Fruit fly (Drosophila melanogaster) whole organism, embryonic: ENCODE data around the gene CG15408.

Experiments used
- Awh ChIP-seq: fragments of 200-800 bp; sonication (Bioruptor generic); IDR thresholded peaks from 2 replicates; pipeline ENCODE4, ENCODE4 v1.3.6; 2022; ENCODE audit warnings: missing biosample characterization, missing genetic modification characterization
- Bdp1 ChIP-seq: fragments of 200-800 bp; sonication (Bioruptor generic); optimal IDR thresholded peaks from 3 replicates; lab custom pipeline; 2016; ENCODE audit warnings: missing biosample characterization, missing genetic modification characterization
- CG10543 ChIP-seq: fragments of 200-800 bp; sonication (Bioruptor generic); optimal IDR thresholded peaks from 3 replicates; lab custom pipeline; 2017; ENCODE audit warnings: missing biosample characterization, mild to moderate bottlenecking, missing genetic modification characterization, moderate library complexity
- CG11696 ChIP-seq: fragments of 200-800 bp; sonication (Bioruptor generic); IDR thresholded peaks from 2 replicates; pipeline ENCODE4 v1.3.6; 2022; ENCODE audit warnings: missing biosample characterization, missing genetic modification characterization
- CG11723 ChIP-seq: fragments of 200-800 bp; sonication (Bioruptor generic); optimal IDR thresholded peaks from 2 replicates; lab custom pipeline; 2017; ENCODE audit warnings: missing biosample characterization, mild to moderate bottlenecking, missing genetic modification characterization
- CG12104 ChIP-seq: fragments of 200-800 bp; sonication (Bioruptor generic); optimal IDR thresholded peaks from 3 replicates; lab custom pipeline; 2016; ENCODE audit warnings: missing biosample characterization, missing genetic modification characterization
- CG13775 ChIP-seq: fragments of 200-800 bp; sonication (Bioruptor generic); optimal IDR thresholded peaks from 3 replicates; lab custom pipeline; 2017; ENCODE audit warnings: missing biosample characterization, mild to moderate bottlenecking, missing genetic modification characterization
- CG15601 ChIP-seq: fragments of 200-800 bp; sonication (Bioruptor generic); optimal IDR thresholded peaks from 3 replicates; lab custom pipeline; 2019; ENCODE audit warnings: missing biosample characterization, mild to moderate bottlenecking, missing genetic modification characterization, moderate library complexity
- CG2678 ChIP-seq: fragments of 200-800 bp; sonication (Bioruptor generic); optimal IDR thresholded peaks from 3 replicates; lab custom pipeline; 2019; ENCODE audit warnings: missing biosample characterization, mild to moderate bottlenecking, missing genetic modification characterization, moderate library complexity
- CG3065 ChIP-seq: fragments of 200-800 bp; sonication (Bioruptor generic); optimal IDR thresholded peaks from 2 replicates; lab custom pipeline; 2016; ENCODE audit warnings: missing biosample characterization, missing genetic modification characterization
- CG32767 ChIP-seq: fragments of 200-800 bp; sonication (Bioruptor generic); IDR thresholded peaks from 2 replicates; pipeline ENCODE4 v1.3.6; 2022; ENCODE audit warnings: missing biosample characterization, missing genetic modification characterization
- CG34376 ChIP-seq: fragments of 200-800 bp; sonication (Bioruptor generic); optimal IDR thresholded peaks from 2 replicates; lab custom pipeline; 2018; ENCODE audit warnings: missing biosample characterization, mild to moderate bottlenecking, missing genetic modification characterization
- CG5180 ChIP-seq: fragments of 200-800 bp; sonication (Bioruptor generic); optimal IDR thresholded peaks from 3 replicates; lab custom pipeline; 2017; ENCODE audit warnings: missing biosample characterization, missing genetic modification characterization, mild to moderate bottlenecking, moderate library complexity, missing genetic modification reagents
- CG5953 ChIP-seq: fragments of 200-800 bp; sonication (Bioruptor generic); IDR thresholded peaks from 2 replicates; pipeline ENCODE4 v1.3.6; 2022; ENCODE audit warnings: missing biosample characterization, missing genetic modification characterization
- CG9215 ChIP-seq: fragments of 200-800 bp; sonication (Bioruptor generic); IDR thresholded peaks from 2 replicates; pipeline ENCODE4 v1.3.6; 2022; ENCODE audit warnings: missing biosample characterization, missing genetic modification characterization
- CG9727 ChIP-seq: fragments of 200-800 bp; sonication (Bioruptor generic); optimal IDR thresholded peaks from 3 replicates; lab custom pipeline; 2017; ENCODE audit warnings: missing biosample characterization, mild to moderate bottlenecking, missing genetic modification characterization
- CkIIα-i1 ChIP-seq: fragments of 200-800 bp; sonication (Bioruptor generic); IDR thresholded peaks from 2 replicates; pipeline ENCODE4 v1.3.6; 2022; ENCODE audit warnings: missing biosample characterization, missing genetic modification characterization
- Dfd ChIP-seq, 2 experiments: fragments of >200 bp; optimal IDR thresholded peaks; 2 replicates each; lab custom pipeline; 2017; ENCODE audit warnings: missing biosample characterization in 2 of 2, missing genetic modification characterization in 2 of 2
- GATAe ChIP-seq: fragments of 200-800 bp; sonication (Bioruptor generic); conservative IDR thresholded peaks from 2 replicates; pipeline ENCODE4 v1.3.6; 2022; ENCODE audit warnings: missing biosample characterization, missing genetic modification characterization
- Hey ChIP-seq: fragments of 200-800 bp; sonication (Bioruptor generic); optimal IDR thresholded peaks from 3 replicates; lab custom pipeline; 2018; ENCODE audit warnings: missing biosample characterization, mild to moderate bottlenecking, missing genetic modification characterization
- HmgZ ChIP-seq: fragments of 200-800 bp; sonication (Bioruptor generic); optimal IDR thresholded peaks from 2 replicates; lab custom pipeline; 2018; ENCODE audit warnings: missing biosample characterization, mild to moderate bottlenecking, missing genetic modification characterization
- Hr78 ChIP-seq, 2 experiments: fragments of 200-800 bp in 1 of 2; fragments of >200 bp in 1 of 2; sonication (Bioruptor generic) in 1 of 2; optimal IDR thresholded peaks; 2 replicates each; lab custom pipeline; 2017 to 2019; ENCODE audit warnings: missing biosample characterization in 2 of 2, missing genetic modification characterization in 2 of 2, mild to moderate bottlenecking in 1 of 2, moderate library complexity in 1 of 2
- Hsf ChIP-seq: fragments of 200-800 bp; sonication (Bioruptor generic); optimal IDR thresholded peaks from 3 replicates; lab custom pipeline; 2016; ENCODE audit warnings: missing biosample characterization, missing genetic modification characterization
- Med ChIP-seq: fragments of 200-800 bp; sonication (Bioruptor generic); peaks from one replicate; lab custom pipeline; 2016; ENCODE audit warnings: missing biosample characterization, missing genetic modification characterization, mild to moderate bottlenecking, inconsistent platforms, moderate library complexity
- Sox100B ChIP-seq: fragments of 200-800 bp; sonication (Bioruptor generic); optimal IDR thresholded peaks from 3 replicates; lab custom pipeline; 2018; ENCODE audit warnings: missing biosample characterization, mild to moderate bottlenecking, missing genetic modification characterization
- Vsx1 ChIP-seq: fragments of 200-800 bp; sonication (Bioruptor generic); optimal IDR thresholded peaks from 2 replicates; lab custom pipeline; 2017; ENCODE audit warnings: missing biosample characterization, mild to moderate bottlenecking, missing genetic modification characterization, missing genetic modification reagents
- bbx ChIP-seq: fragments of 200-800 bp; sonication (Bioruptor generic); IDR thresholded peaks from 2 replicates; pipeline ENCODE4 v1.3.6; 2022; ENCODE audit warnings: missing biosample characterization, missing genetic modification characterization; ENCODE audit not compliant: partially characterized antibody
- cwo ChIP-seq: fragments of 200-800 bp; sonication (Bioruptor generic); optimal IDR thresholded peaks from 3 replicates; lab custom pipeline; 2017; ENCODE audit warnings: missing biosample characterization, missing genetic modification characterization, mild to moderate bottlenecking, moderate library complexity, missing genetic modification reagents
- exex ChIP-seq: fragments of 200-800 bp; sonication (Bioruptor generic); optimal IDR thresholded peaks from 4 replicates; lab custom pipeline; 2018; ENCODE audit warnings: missing biosample characterization, mild to moderate bottlenecking, missing genetic modification characterization, moderate library complexity
- fd64A ChIP-seq: fragments of 200-800 bp; sonication (Bioruptor generic); optimal IDR thresholded peaks from 3 replicates; lab custom pipeline; 2018; ENCODE audit warnings: missing biosample characterization, mild to moderate bottlenecking, missing genetic modification characterization
- grn ChIP-seq: fragments of 200-800 bp; sonication (Bioruptor generic); optimal IDR thresholded peaks from 3 replicates; lab custom pipeline; 2017; ENCODE audit warnings: missing biosample characterization, missing genetic modification characterization
- hb ChIP-seq: fragments of 200-800 bp; sonication (Bioruptor generic); IDR thresholded peaks from 3 replicates; pipeline ENCODE4 v1.3.6; 2022; ENCODE audit warnings: missing biosample characterization, missing genetic modification characterization; ENCODE audit not compliant: partially characterized antibody
- lbe ChIP-seq: fragments of 200-800 bp; sonication (Bioruptor generic); optimal IDR thresholded peaks from 2 replicates; lab custom pipeline; 2016; ENCODE audit warnings: missing biosample characterization, mild to moderate bottlenecking, missing genetic modification characterization
- mirr ChIP-seq: fragments of 200-800 bp; sonication (Bioruptor generic); optimal IDR thresholded peaks from 3 replicates; lab custom pipeline; 2018; ENCODE audit warnings: missing biosample characterization, mild to moderate bottlenecking, missing genetic modification characterization
- nmo ChIP-seq: fragments of 200-800 bp; sonication (Bioruptor generic); optimal IDR thresholded peaks from 2 replicates; lab custom pipeline; 2018; ENCODE audit warnings: missing biosample characterization, mild to moderate bottlenecking, missing genetic modification characterization, moderate library complexity
- sd ChIP-seq: fragments of 200-800 bp; sonication (Bioruptor generic); optimal IDR thresholded peaks from 3 replicates; lab custom pipeline; 2018; ENCODE audit warnings: missing biosample characterization, mild to moderate bottlenecking, missing genetic modification characterization, moderate library complexity
- sens ChIP-seq: fragments of 200-800 bp; sonication (Bioruptor generic); peaks from one replicate; lab custom pipeline; 2016; ENCODE audit warnings: missing biosample characterization, missing genetic modification characterization
- sim ChIP-seq: fragments of 200-800 bp; sonication (Bioruptor generic); IDR thresholded peaks from 2 replicates; pipeline ENCODE4 v1.3.6; 2022; ENCODE audit warnings: missing biosample characterization, missing genetic modification characterization
- sqz ChIP-seq: fragments of 200-800 bp; sonication (Bioruptor generic); optimal IDR thresholded peaks from 3 replicates; lab custom pipeline; 2018; ENCODE audit warnings: missing biosample characterization, mild to moderate bottlenecking, missing genetic modification characterization
- sug ChIP-seq: fragments of 200-800 bp; optimal IDR thresholded peaks from 2 replicates; lab custom pipeline; 2019; ENCODE audit warnings: missing biosample characterization, mild to moderate bottlenecking, missing genetic modification characterization, moderate library complexity
- tio ChIP-seq: fragments of 200-800 bp; sonication (Bioruptor generic); optimal IDR thresholded peaks from 2 replicates; lab custom pipeline; 2017; ENCODE audit warnings: missing biosample characterization, missing genetic modification characterization, inconsistent platforms
- toy ChIP-seq: fragments of 200-800 bp; sonication (Bioruptor generic); IDR thresholded peaks from 2 replicates; pipeline ENCODE4 v1.3.6; 2022; ENCODE audit warnings: missing biosample characterization, missing genetic modification characterization
- ttk ChIP-seq: fragments of 200-800 bp; sonication (Bioruptor generic); IDR thresholded peaks from 2 replicates; pipeline ENCODE4 v2.1.2; 2022; ENCODE audit warnings: missing biosample characterization, missing genetic modification characterization
- twi ChIP-seq: fragments of 200-800 bp; optimal IDR thresholded peaks from 2 replicates; lab custom pipeline; 2019; ENCODE audit warnings: missing biosample characterization, mild to moderate bottlenecking, missing genetic modification characterization, moderate library complexity
- unpg ChIP-seq: fragments of 200-800 bp; sonication (Bioruptor generic); optimal IDR thresholded peaks from 3 replicates; lab custom pipeline; 2018; ENCODE audit warnings: missing biosample characterization, mild to moderate bottlenecking, missing genetic modification characterization, moderate library complexity

CG15408 gene

DNA sequence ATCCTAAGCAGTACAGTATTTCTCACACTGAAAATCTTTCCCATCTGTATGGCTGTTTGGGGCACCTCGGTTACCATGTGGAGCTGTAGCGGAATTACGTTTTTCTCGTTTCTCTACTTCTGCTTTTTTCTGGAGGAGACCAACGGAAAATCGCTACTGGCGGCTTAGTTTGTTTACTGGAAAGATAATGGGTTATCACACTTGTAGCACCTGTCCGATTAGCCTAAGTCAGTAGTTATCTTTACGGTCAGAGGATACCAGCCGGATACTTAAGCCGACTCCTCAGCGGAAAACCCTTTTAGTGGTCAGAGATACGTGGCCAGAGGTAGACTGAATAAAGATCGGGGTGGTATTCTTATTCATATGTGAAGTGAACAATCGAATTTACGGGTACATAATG is at the start of gene CG15408:
Gene CG15408, plus strand, starts transcription at position 301 of the 400 bp plus-strand sequence.
- TF ChIP-seq CG9215 (GFP tag; lab: Robert Waterston, UW) (no peak), CG9727 (GFP tag; lab: Kevin White, UChicago) (no peak), CG3065 (no peak), tio (no peak), sqz (GFP tag; lab: Kevin White, UChicago) (no peak), ttk (GFP tag; lab: Robert Waterston, UW) (no peak), CG32767 (GFP tag; lab: Robert Waterston, UW) (no peak), bbx (GFP tag; lab: Robert Waterston, UW) (no peak), CG12104 (GFP tag; lab: Kevin White, UChicago) (no peak), CG11723 (GFP tag; lab: Kevin White, UChicago) (no peak), hb (GFP tag; lab: Robert Waterston, UW) (no peak), fd64A (no peak), Hsf (no peak)

DNA sequence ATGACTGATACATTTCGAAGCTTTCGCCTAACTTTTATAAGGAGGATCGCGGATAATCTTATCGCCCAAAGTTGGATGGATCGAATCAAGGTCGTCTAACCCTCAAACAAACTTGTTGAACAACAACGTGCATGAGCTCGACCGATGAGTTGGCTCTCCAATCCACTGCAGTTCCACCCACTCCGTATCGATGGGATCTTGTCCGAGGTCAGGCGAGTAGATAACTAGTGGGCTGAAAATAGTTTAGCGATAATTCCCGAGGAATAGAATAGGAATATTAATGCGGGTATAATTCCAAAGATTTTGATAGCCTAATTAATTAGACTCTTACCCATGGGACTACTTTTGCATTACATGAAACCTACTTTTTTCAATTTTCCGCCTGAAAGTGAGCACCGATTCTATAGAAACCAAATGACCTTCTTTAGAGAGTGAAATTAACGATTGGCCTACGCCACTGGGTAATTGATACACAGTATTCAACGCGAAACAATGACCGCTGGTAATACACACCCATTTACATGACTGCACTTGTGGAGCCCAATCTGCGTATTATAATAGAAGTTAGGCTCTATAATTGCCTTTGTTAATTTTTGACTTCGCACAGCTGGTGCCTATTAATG is 38.8 kb upstream of the CG15408 start:
- TF ChIP-seq grn (GFP tag; lab: Kevin White, UChicago) (peak; percentile 11), unpg (GFP tag; lab: Kevin White, UChicago) (no peak), CkIIα-i1 (GFP tag; lab: Robert Waterston, UW) (no peak), Hr78 (GFP tag; optimal IDR thresholded peaks at IDR 0.05; lab: Kevin White, UChicago) (peak in 1 of 2 experiments; percentile 28), CG5180 (GFP tag; lab: Kevin White, UChicago) (peak; percentile 93), CG11696 (0 out of 2 replicates have a peak, but pooled peaks have one; percentile 19)

DNA sequence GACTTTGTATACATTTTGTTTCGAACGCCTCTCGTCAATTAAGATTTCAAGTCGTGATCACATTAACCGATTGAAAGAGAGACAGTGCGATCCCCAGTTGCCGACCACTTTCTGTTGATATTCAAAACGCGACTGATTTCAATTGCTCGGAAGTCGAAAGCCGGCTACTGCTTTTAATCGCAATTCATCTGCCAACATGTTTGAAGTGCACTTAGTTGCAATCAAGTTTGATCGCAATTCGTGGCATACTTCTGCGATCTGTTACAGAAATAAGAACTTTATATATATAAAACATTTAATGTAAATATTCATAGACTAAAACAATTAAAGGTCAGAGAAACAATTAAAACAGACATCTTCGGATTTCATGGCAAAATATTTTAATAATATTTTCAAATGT is 38.0 kb upstream of the CG15408 start, which contains the start of gene CG9664:
Gene CG9664, minus strand, starts transcription at position 135 of the 400 bp plus-strand sequence.
- TF ChIP-seq CG15601 (peak; percentile 70), CG5180 (GFP tag; lab: Kevin White, UChicago) (peak; percentile 97), toy (no peak), lbe (peak; percentile 13), sens (GFP tag; lab: Kevin White, UChicago) (peak; percentile 61)

DNA sequence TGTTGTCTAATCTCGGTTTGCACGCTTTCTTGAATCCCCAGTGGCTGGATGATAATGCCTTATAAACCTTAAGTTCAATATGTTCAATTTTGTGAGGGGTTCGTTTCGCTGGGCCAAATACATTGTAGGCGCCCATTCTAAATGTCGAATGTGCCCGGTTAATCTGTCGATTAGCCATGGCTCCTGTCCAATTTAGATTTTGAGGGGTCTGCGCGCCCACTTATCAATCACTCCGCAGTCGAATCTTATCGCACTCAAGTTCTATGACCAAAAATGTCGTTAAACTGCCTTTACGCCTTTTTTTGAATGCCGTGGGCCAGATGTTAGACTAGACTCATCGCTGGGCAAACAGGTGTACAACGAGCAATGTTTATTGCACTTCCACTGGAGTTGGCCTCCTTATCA is 34.5 kb upstream of the CG15408 start:
- TF ChIP-seq HmgZ (no peak), Dfd (GFP tag; optimal IDR thresholded peaks at IDR 0.05; lab: Kevin White, UChicago) (no peak), GATAe (GFP tag; lab: Robert Waterston, UW) (peak; percentile 51; the same call in 1 of the 2 replicates), CG13775 (GFP tag; lab: Kevin White, UChicago) (no peak), sug (tag; lab: Kevin White, UChicago) (peak; percentile 92), Hr78 (GFP tag; optimal IDR thresholded peaks at IDR 0.05; lab: Kevin White, UChicago) (peak in 1 of 2 experiments; percentile 51), nmo (GFP tag; lab: Kevin White, UChicago) (no peak), Bdp1 (GFP tag; lab: Kevin White, UChicago) (no peak), cwo (GFP tag; lab: Kevin White, UChicago) (peak; percentile 49), sd (tag; lab: Kevin White, UChicago) (peak; percentile 64), sim (GFP tag; lab: Robert Waterston, UW) (no peak), mirr (peak; percentile 86), CG34376 (GFP tag; lab: Kevin White, UChicago) (peak; percentile 79), CG2678 (tag; lab: Kevin White, UChicago) (no peak), sens (GFP tag; lab: Kevin White, UChicago) (peak; percentile 57), Hey (tag; lab: Kevin White, UChicago) (peak; percentile 69), grn (GFP tag; lab: Kevin White, UChicago) (peak; percentile 82), Med (peak; percentile 49), twi (peak; percentile 89), CG11696 (no peak), Awh (no peak), Vsx1 (GFP tag; lab: Kevin White, UChicago) (peak; percentile 68), exex (tag; lab: Kevin White, UChicago) (peak; percentile 99), CG5953 (GFP tag; lab: Robert Waterston, UW) (no peak), Sox100B (no peak), CG10543 (GFP tag; lab: Kevin White, UChicago) (peak; percentile 55)
